Fruit fly (Drosophila melanogaster): ENCODE data around the gene Gr66a.

- TF ChIP-seq CG4730 (GFP tag; IDR thresholded peaks at IDR 0.05), result no peak
- no peak for TF ChIP-seq ems (GFP tag; optimal IDR thresholded peaks at IDR 0.05)
- TF ChIP-seq Antp (GFP tag; optimal IDR thresholded peaks at IDR 0.05), result no peak
- no peak for TF ChIP-seq CG7786 (GFP tag; optimal IDR thresholded peaks at IDR 0.05)
- TF ChIP-seq CG17802 (tag; optimal IDR thresholded peaks at IDR 0.05), result no peak
- no peak for TF ChIP-seq ken (GFP tag; IDR thresholded peaks at IDR 0.05)
- TF ChIP-seq Ets97D (GFP tag; optimal IDR thresholded peaks at IDR 0.05), result no peak
- TF ChIP-seq CG17361 (GFP tag; IDR thresholded peaks at IDR 0.05), result no peak
- TF ChIP-seq Camta (GFP tag; optimal IDR thresholded peaks at IDR 0.05), result no peak
- TF ChIP-seq Lim3 (GFP tag; IDR thresholded peaks at IDR 0.05), result no peak
Measured at dm6 chr3L:8338921-8339320, 32.1 kb upstream of the Gr66a start, which contains the start of gene Pex2.
